Fruit fly (Drosophila melanogaster) whole organism, wandering third instar larva: Measurements from ENCODE around the gene CG8641.

Source experiments
- Dfd ChIP-seq: fragments of >200 bp; optimal IDR thresholded peaks from 2 replicates; lab custom pipeline; 2017; ENCODE audit warnings: missing biosample characterization, missing genetic modification characterization
- Dif ChIP-seq: fragments of 200-275, 200-300 bp; sonication (Bioruptor generic); optimal IDR thresholded peaks from 2 replicates; lab custom pipeline; 2018; ENCODE audit warnings: missing biosample characterization, missing genetic modification characterization; ENCODE audit not compliant: partially characterized antibody
- N ChIP-seq: fragments of >200 bp; optimal IDR thresholded peaks from 2 replicates; lab custom pipeline; 2018; ENCODE audit warnings: missing biosample characterization, missing external identifiers, missing genetic modification characterization
- Rel ChIP-seq, 2 experiments: fragments of 200-800 bp; sonication (Bioruptor generic) in 1 of 2; optimal IDR thresholded peaks; 2 replicates in 1 of 2; 3 replicates in 1 of 2; lab custom pipeline; 2016 to 2019; ENCODE audit warnings: mild to moderate bottlenecking in 2 of 2, missing biosample characterization in 2 of 2, missing genetic modification characterization in 2 of 2, moderate library complexity in 1 of 2
- Sp1 ChIP-seq: fragments of 200-800 bp; sonication (Bioruptor generic); optimal IDR thresholded peaks from 3 replicates; lab custom pipeline; 2019; ENCODE audit warnings: missing biosample characterization, mild to moderate bottlenecking, missing genetic modification characterization, moderate library complexity
- Vsx2 ChIP-seq: fragments of 200-300, 225-300 bp; sonication (Bioruptor generic); optimal IDR thresholded peaks from 2 replicates; lab custom pipeline; 2018; ENCODE audit warnings: missing biosample characterization, missing genetic modification characterization; ENCODE audit not compliant: partially characterized antibody
- brk ChIP-seq: fragments of 200-800 bp; sonication (Bioruptor generic); optimal IDR thresholded peaks from 2 replicates; lab custom pipeline; 2016; ENCODE audit warnings: missing biosample characterization, mild to moderate bottlenecking, missing genetic modification characterization
- h ChIP-seq: fragments of 200-800 bp; sonication (Bioruptor generic); optimal IDR thresholded peaks from 3 replicates; lab custom pipeline; 2016; ENCODE audit warnings: missing biosample characterization, mild to moderate bottlenecking, missing genetic modification characterization
- jim ChIP-seq: fragments of 175-275, 200-325 bp; sonication (Bioruptor generic); optimal IDR thresholded peaks from 2 replicates; lab custom pipeline; 2016; ENCODE audit warnings: missing biosample characterization, mild to moderate bottlenecking, missing genetic modification characterization
- lola ChIP-seq: fragments of >200 bp; optimal IDR thresholded peaks from 2 replicates; lab custom pipeline; 2017; ENCODE audit warnings: missing biosample characterization, missing genetic modification characterization
- pan ChIP-seq: fragments of >200 bp; optimal IDR thresholded peaks from 2 replicates; lab custom pipeline; 2017
- psq ChIP-seq: fragments of 200-800 bp; sonication (Bioruptor generic); optimal IDR thresholded peaks from 3 replicates; lab custom pipeline; 2017; ENCODE audit warnings: missing biosample characterization, mild to moderate bottlenecking, missing genetic modification characterization, moderate library complexity
- usp ChIP-seq: fragments of >200 bp; optimal IDR thresholded peaks from 2 replicates; lab custom pipeline; 2017; ENCODE audit warnings: missing biosample characterization, missing genetic modification characterization

- TF ChIP-seq Dfd (GFP tag; lab: Kevin White, UChicago) (no peak), Vsx2 (GFP tag; lab: Kevin White, UChicago) (no peak), Sp1 (GFP tag; lab: Kevin White, UChicago) (no peak), lola (no peak), brk (GFP tag; lab: Kevin White, UChicago) (no peak), usp (no peak), pan (lab: Kevin White, UChicago) (no peak), h (GFP tag; lab: Kevin White, UChicago) (no peak), psq (GFP tag; lab: Kevin White, UChicago) (no peak), jim (GFP tag; lab: Kevin White, UChicago) (no peak), Dif (GFP tag; lab: Kevin White, UChicago) (no peak), N (GFP tag; lab: Kevin White, UChicago) (no peak), Rel (GFP tag; optimal IDR thresholded peaks at IDR 0.05; lab: Kevin White, UChicago) (no peak), Rel (tag; optimal IDR thresholded peaks at IDR 0.05; lab: Kevin White, UChicago) (no peak)
These were observed 11.2 kb downstream of the CG8641 start, which contains the start of gene CG14823 for dm6 chr3L:7066014-7066413.
